Worm (Caenorhabditis elegans) whole organism, L1 larva: ENCODE results near the gene pfd-2.

Source experiments
- C04F5.9 ChIP-seq: sonication (generic microtip); optimal IDR thresholded peaks from 2 replicates; lab custom pipeline; 2016; ENCODE audit warnings: missing genetic modification characterization, missing compliant biosample characterization
- C34B4.2 ChIP-seq: sonication (generic microtip); optimal IDR thresholded peaks from 2 replicates; lab custom pipeline; 2017; ENCODE audit warnings: mild to moderate bottlenecking, missing genetic modification characterization, missing compliant biosample characterization
- Y116A8C.19 ChIP-seq: sonication (generic microtip); optimal IDR thresholded peaks from 2 replicates; lab custom pipeline; 2016; ENCODE audit warnings: missing compliant biosample characterization, missing genetic modification characterization, borderline replicate concordance
- aha-1 ChIP-seq: fragments of 150-350 bp; optimal IDR thresholded peaks from 2 replicates; lab custom pipeline; 2014; ENCODE audit warnings: missing biosample characterization, missing genetic modification characterization
- aly-2 ChIP-seq: fragments of 150-350 bp; optimal IDR thresholded peaks from 2 replicates; lab custom pipeline; 2014; ENCODE audit warnings: missing biosample characterization, missing genetic modification characterization
- blmp-1 ChIP-seq: fragments of 150-350 bp; optimal IDR thresholded peaks from 2 replicates; lab custom pipeline; 2014; ENCODE audit warnings: missing biosample characterization, missing genetic modification characterization
- ceh-63 ChIP-seq: fragments of 200-800 bp; sonication (Bioruptor generic); optimal IDR thresholded peaks from 2 replicates; lab custom pipeline; 2018; ENCODE audit warnings: mild to moderate bottlenecking, missing genetic modification characterization, missing compliant biosample characterization
- ceh-82 ChIP-seq, 3 experiments: fragments of 150-350 bp in 1 of 3; sonication (generic microtip) in 2 of 3; optimal IDR thresholded peaks; 2 replicates each; lab custom pipeline; 2014 to 2017; ENCODE audit warnings: missing biosample characterization in 3 of 3, missing genetic modification characterization in 3 of 3
- ceh-88 ChIP-seq: fragments of 200-800 bp; sonication (Bioruptor generic); IDR thresholded peaks from 2 replicates; pipeline ENCODE4 v1.3.6; 2022; ENCODE audit warnings: missing genetic modification characterization, missing compliant biosample characterization
- ceh-90 ChIP-seq: sonication (generic microtip); optimal IDR thresholded peaks from 2 replicates; lab custom pipeline; 2016; ENCODE audit warnings: missing genetic modification characterization, missing compliant biosample characterization
- ces-1 ChIP-seq: fragments of 150-350 bp; optimal IDR thresholded peaks from 2 replicates; lab custom pipeline; 2014; ENCODE audit warnings: missing biosample characterization, missing genetic modification reagents, missing genetic modification characterization
- efl-1 ChIP-seq, 4 experiments: fragments of 150-350 bp; optimal IDR thresholded peaks in 3 of 4; peaks in 1 of 4; 1 replicate in 1 of 4; 2 replicates in 3 of 4; lab custom pipeline; 2014; ENCODE audit warnings: missing biosample characterization in 2 of 4, missing genetic modification characterization in 2 of 4, missing genetic modification reagents in 2 of 4
- efl-3 ChIP-seq: fragments of 200-800 bp; sonication (Bioruptor generic); optimal IDR thresholded peaks from 2 replicates; lab custom pipeline; 2018; ENCODE audit warnings: mild to moderate bottlenecking, missing genetic modification characterization, missing compliant biosample characterization
- elt-2 ChIP-seq: sonication (generic microtip); optimal IDR thresholded peaks from 2 replicates; lab custom pipeline; 2016; ENCODE audit warnings: missing genetic modification characterization, mild to moderate bottlenecking, inconsistent platforms, missing compliant biosample characterization, missing genetic modification reagents
- elt-3 ChIP-seq, 6 experiments: fragments of 150-350 bp in 1 of 6; sonication (generic microtip); optimal IDR thresholded peaks; 2 replicates each; lab custom pipeline; 2017 to 2018; ENCODE audit warnings: missing biosample characterization in 6 of 6, missing genetic modification characterization in 6 of 6, inconsistent platforms in 1 of 6
- ets-5 ChIP-seq: fragments of 200-800 bp; sonication (Bioruptor generic); IDR thresholded peaks from 2 replicates; pipeline ENCODE4 v1.3.6; 2022; ENCODE audit warnings: missing genetic modification characterization, missing compliant biosample characterization
- fkh-10 ChIP-seq: sonication (generic microtip); optimal IDR thresholded peaks from 2 replicates; lab custom pipeline; 2017; ENCODE audit warnings: missing biosample characterization, missing genetic modification reagents, missing genetic modification characterization
- fos-1 ChIP-seq: fragments of 150-350 bp; optimal IDR thresholded peaks from 2 replicates; lab custom pipeline; 2014; ENCODE audit warnings: missing biosample characterization, missing genetic modification characterization
- hpl-2 ChIP-seq: fragments of 150-350 bp; optimal IDR thresholded peaks from 2 replicates; lab custom pipeline; 2014; ENCODE audit warnings: missing biosample characterization, missing genetic modification reagents, missing genetic modification characterization
- lin-13 ChIP-seq: fragments of 150-350 bp; optimal IDR thresholded peaks from 2 replicates; lab custom pipeline; 2014; ENCODE audit warnings: missing biosample characterization, missing genetic modification reagents, missing genetic modification characterization
- lin-14 ChIP-seq: fragments of 200-800 bp; sonication (Bioruptor generic); optimal IDR thresholded peaks from 2 replicates; lab custom pipeline; 2018; ENCODE audit warnings: mild to moderate bottlenecking, missing genetic modification characterization, moderate library complexity, missing compliant biosample characterization
- lin-39 ChIP-seq: fragments of 150-350 bp; optimal IDR thresholded peaks from 2 replicates; lab custom pipeline; 2014; ENCODE audit warnings: missing biosample characterization, missing genetic modification reagents, missing genetic modification characterization
- lsy-2 ChIP-seq, 2 experiments: fragments of 150-350 bp; optimal IDR thresholded peaks; 2 replicates each; lab custom pipeline; 2014; ENCODE audit warnings: missing biosample characterization in 2 of 2, missing genetic modification characterization in 2 of 2
- mab-9 ChIP-seq: fragments of 200-800 bp; sonication (Bioruptor generic); IDR thresholded peaks from 2 replicates; pipeline ENCODE4 v1.3.6; 2022; ENCODE audit warnings: missing genetic modification reagents, missing genetic modification characterization, missing compliant biosample characterization
- mep-1 ChIP-seq: fragments of 150-350 bp; optimal IDR thresholded peaks from 2 replicates; lab custom pipeline; 2014; ENCODE audit warnings: missing biosample characterization, missing genetic modification characterization
- nhr-11 ChIP-seq: fragments of 150-350 bp; optimal IDR thresholded peaks from 2 replicates; lab custom pipeline; 2014; ENCODE audit warnings: missing biosample characterization, missing genetic modification characterization
- nhr-71 ChIP-seq: sonication (generic microtip); optimal IDR thresholded peaks from 2 replicates; lab custom pipeline; 2016; ENCODE audit warnings: mild to moderate bottlenecking, missing genetic modification characterization, moderate library complexity, missing compliant biosample characterization
- nhr-84 ChIP-seq: sonication (generic microtip); optimal IDR thresholded peaks from 2 replicates; lab custom pipeline; 2017; ENCODE audit warnings: missing biosample characterization, missing genetic modification characterization
- nhr-85 ChIP-seq: sonication (generic microtip); peaks from one replicate; lab custom pipeline; 2016; ENCODE audit warnings: missing genetic modification characterization, inconsistent platforms, missing compliant biosample characterization
- pax-3 ChIP-seq: fragments of 200-800 bp; sonication (Bioruptor generic); optimal IDR thresholded peaks from 2 replicates; lab custom pipeline; 2018; ENCODE audit warnings: mild to moderate bottlenecking, missing genetic modification characterization, moderate library complexity, missing compliant biosample characterization
- skn-1 ChIP-seq: fragments of 150-350 bp; optimal IDR thresholded peaks from 2 replicates; lab custom pipeline; 2014; ENCODE audit warnings: missing biosample characterization, missing genetic modification characterization
- sptf-1 ChIP-seq: fragments of 150-350 bp; optimal IDR thresholded peaks from 2 replicates; lab custom pipeline; 2014; ENCODE audit warnings: missing biosample characterization, missing genetic modification characterization
- sup-37 ChIP-seq: fragments of 200-800 bp; sonication (Bioruptor generic); optimal IDR thresholded peaks from 2 replicates; lab custom pipeline; 2018; ENCODE audit warnings: mild to moderate bottlenecking, missing genetic modification characterization, missing compliant biosample characterization
- tlp-1 ChIP-seq: fragments of 150-350 bp; optimal IDR thresholded peaks from 2 replicates; lab custom pipeline; 2014; ENCODE audit warnings: missing biosample characterization, missing genetic modification characterization
- unc-130 ChIP-seq: fragments of 150-350 bp; optimal IDR thresholded peaks from 2 replicates; lab custom pipeline; 2017; ENCODE audit warnings: missing biosample characterization, missing genetic modification characterization, inconsistent platforms
- unc-62 ChIP-seq: fragments of 150-350 bp; optimal IDR thresholded peaks from 2 replicates; lab custom pipeline; 2014; ENCODE audit warnings: missing biosample characterization, missing genetic modification reagents, missing genetic modification characterization
- unc-86 ChIP-seq: sonication (generic microtip); optimal IDR thresholded peaks from 2 replicates; lab custom pipeline; 2016; ENCODE audit warnings: missing genetic modification characterization, missing compliant biosample characterization
- unc-98 ChIP-seq: fragments of 200-800 bp; sonication (Bioruptor generic); IDR thresholded peaks from 2 replicates; pipeline ENCODE4 v1.3.6; 2022; ENCODE audit warnings: missing genetic modification characterization, missing compliant biosample characterization
- vab-15 ChIP-seq: sonication (generic microtip); optimal IDR thresholded peaks from 2 replicates; lab custom pipeline; 2017; ENCODE audit warnings: missing genotype, mild to moderate bottlenecking, missing genetic modification characterization, missing compliant biosample characterization
- zip-4 ChIP-seq: fragments of 200-800 bp; sonication (Bioruptor generic); optimal IDR thresholded peaks from 2 replicates; lab custom pipeline; 2018; ENCODE audit warnings: mild to moderate bottlenecking, missing genetic modification characterization, moderate library complexity, missing compliant biosample characterization

Gene pfd-2

DNA sequence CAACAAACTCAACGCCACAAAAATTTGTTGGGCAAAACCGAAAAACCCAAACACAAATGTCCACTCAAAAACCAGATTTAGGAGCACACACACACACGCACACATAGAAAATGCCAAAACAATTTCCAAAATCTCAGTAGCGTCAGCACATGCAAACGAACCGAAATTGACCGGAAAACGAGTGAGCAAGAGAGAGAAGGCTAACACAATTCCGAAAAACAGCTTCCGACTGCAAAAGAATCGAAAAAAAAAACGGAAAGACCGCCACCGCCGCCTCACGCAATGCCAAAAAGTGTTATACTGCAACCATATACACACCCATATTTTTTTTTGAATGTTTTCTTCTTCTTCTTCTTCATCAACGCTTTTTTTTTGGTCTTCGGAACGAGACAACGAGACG is 34.7 kb upstream of the pfd-2 start:
- TF ChIP-seq vab-15 = no peak
- no peak for TF ChIP-seq ceh-88 (GFP tag; lab: Robert Waterston, UW)
- no peak for TF ChIP-seq aha-1 (tag; lab: Kevin White, UChicago)
- TF ChIP-seq Y116A8C.19 (tag; lab: Kevin White, UChicago) = no peak
- peak; percentile 65 for TF ChIP-seq fkh-10 (GFP tag; lab: Kevin White, UChicago)
- no peak for TF ChIP-seq unc-86 (tag; lab: Kevin White, UChicago)
- no peak for TF ChIP-seq ceh-63 (GFP tag; lab: Kevin White, UChicago)
- TF ChIP-seq efl-1 (optimal IDR thresholded peaks at IDR 0.05; lab: Kevin White, UChicago) = no peak
- no peak for TF ChIP-seq efl-1 (GFP tag; optimal IDR thresholded peaks at IDR 0.05 in 1 of 2; lab: Kevin White, UChicago)
- no peak for TF ChIP-seq hpl-2 (GFP tag; lab: Kevin White, UChicago)
- TF ChIP-seq unc-130 (tag; lab: Kevin White, UChicago) = no peak
- TF ChIP-seq mep-1 (tag; lab: Kevin White, UChicago) = no peak
- TF ChIP-seq ces-1 (GFP tag; lab: Kevin White, UChicago) = peak; percentile 16
- TF ChIP-seq lin-14 (GFP tag; lab: Kevin White, UChicago) = peak; percentile 68
- no peak for TF ChIP-seq pax-3
- TF ChIP-seq sup-37 (GFP tag; lab: Kevin White, UChicago) = no peak
- no peak for TF ChIP-seq elt-2
- TF ChIP-seq nhr-85 = no peak
- no peak for TF ChIP-seq tlp-1
- TF ChIP-seq nhr-11 = no peak
- TF ChIP-seq, all 84 proteins: peak for 3

DNA sequence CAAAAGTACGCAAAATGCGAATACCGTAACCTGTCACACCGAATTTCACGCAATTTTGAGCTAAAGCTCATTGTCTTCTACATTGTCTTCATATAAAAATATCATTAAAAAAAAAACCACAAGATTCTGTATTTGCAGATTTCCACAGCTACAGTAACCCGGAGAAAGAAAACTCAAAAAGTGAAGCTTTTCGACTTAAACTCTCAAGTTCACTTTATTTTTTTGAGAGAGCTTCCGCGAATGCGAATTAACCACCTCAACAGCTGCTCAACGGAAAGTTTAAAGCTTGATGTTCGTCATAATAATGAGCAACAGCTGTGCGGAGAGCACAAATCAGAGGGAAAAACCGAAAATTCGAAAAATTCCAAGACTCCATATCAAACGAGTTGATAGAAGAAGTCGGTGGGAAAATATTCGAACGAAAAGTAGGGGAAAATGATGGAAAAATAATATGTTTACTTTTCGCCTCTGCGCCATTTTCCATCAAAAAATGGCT is 33.4 kb upstream of the pfd-2 start:
- no peak for TF ChIP-seq mab-9 (GFP tag; lab: Robert Waterston, UW)
- no peak for TF ChIP-seq efl-1 (optimal IDR thresholded peaks at IDR 0.05; lab: Kevin White, UChicago)
- TF ChIP-seq efl-1 (GFP tag; optimal IDR thresholded peaks at IDR 0.05 in 1 of 2; lab: Kevin White, UChicago) = peak in 1 of 2 experiments; percentile 77
- peak in 1 of 2 experiments; percentile 0 for TF ChIP-seq lsy-2 (tag; optimal IDR thresholded peaks at IDR 0.05; lab: Kevin White, UChicago)
- TF ChIP-seq lin-14 (GFP tag; lab: Kevin White, UChicago) = peak; percentile 18
- no peak for TF ChIP-seq elt-2
- TF ChIP-seq ceh-82 (tag; optimal IDR thresholded peaks at IDR 0.05; lab: Kevin White, UChicago) = no peak
- TF ChIP-seq ceh-90 = no peak

ce11 chrII:4294189-4294588 is 32.3 kb upstream of the pfd-2 start:
- TF ChIP-seq lin-39 (no peak), efl-1 (optimal IDR thresholded peaks at IDR 0.05; lab: Kevin White, UChicago) (no peak), efl-1 (GFP tag; optimal IDR thresholded peaks at IDR 0.05 in 1 of 2; lab: Kevin White, UChicago) (peak in 1 of 2 experiments; percentile 80), sptf-1 (tag; lab: Kevin White, UChicago) (no peak), blmp-1 (peak; percentile 24), lin-14 (GFP tag; lab: Kevin White, UChicago) (peak; percentile 20), ceh-90 (no peak)

ce11 chrII:4294801-4295200 is 31.7 kb upstream of the pfd-2 start, which contains the start of gene rml-4:
rml-4 (plus strand) TSS chrII:4295101.
- no peak for TF ChIP-seq fos-1 (tag; lab: Kevin White, UChicago)
- no peak for TF ChIP-seq efl-1 (optimal IDR thresholded peaks at IDR 0.05; lab: Kevin White, UChicago)
- peak in 1 of 2 experiments; percentile 71 for TF ChIP-seq efl-1 (GFP tag; optimal IDR thresholded peaks at IDR 0.05 in 1 of 2; lab: Kevin White, UChicago)
- no peak for TF ChIP-seq nhr-84
- TF ChIP-seq skn-1 (tag; lab: Kevin White, UChicago) = no peak

DNA sequence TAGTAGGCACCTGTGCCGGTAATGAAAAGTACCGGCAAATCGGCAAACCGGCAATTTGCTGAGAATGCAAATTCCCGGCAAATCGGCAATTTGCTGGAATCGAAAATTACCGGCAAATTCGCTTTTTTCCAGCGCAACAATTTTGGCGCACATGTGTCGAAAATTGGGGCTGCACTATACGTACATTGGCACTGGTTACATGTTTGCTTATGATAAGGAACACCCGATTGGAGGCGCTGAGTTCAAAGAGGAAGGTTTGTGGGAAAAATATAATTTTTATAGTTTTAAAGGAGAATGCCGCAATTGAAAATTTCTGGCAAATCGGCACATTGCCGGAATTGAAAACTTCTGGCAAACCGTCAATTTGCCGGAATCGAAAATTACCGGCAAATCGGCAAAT is 29.3 kb upstream of the pfd-2 start:
- TF ChIP-seq elt-2 (peak; percentile 63), sup-37 (GFP tag; lab: Kevin White, UChicago) (no peak), C04F5.9 (tag; lab: Kevin White, UChicago) (no peak), zip-4 (GFP tag; lab: Kevin White, UChicago) (no peak)
- TF ChIP-seq, all 84 proteins: peak for 1

DNA sequence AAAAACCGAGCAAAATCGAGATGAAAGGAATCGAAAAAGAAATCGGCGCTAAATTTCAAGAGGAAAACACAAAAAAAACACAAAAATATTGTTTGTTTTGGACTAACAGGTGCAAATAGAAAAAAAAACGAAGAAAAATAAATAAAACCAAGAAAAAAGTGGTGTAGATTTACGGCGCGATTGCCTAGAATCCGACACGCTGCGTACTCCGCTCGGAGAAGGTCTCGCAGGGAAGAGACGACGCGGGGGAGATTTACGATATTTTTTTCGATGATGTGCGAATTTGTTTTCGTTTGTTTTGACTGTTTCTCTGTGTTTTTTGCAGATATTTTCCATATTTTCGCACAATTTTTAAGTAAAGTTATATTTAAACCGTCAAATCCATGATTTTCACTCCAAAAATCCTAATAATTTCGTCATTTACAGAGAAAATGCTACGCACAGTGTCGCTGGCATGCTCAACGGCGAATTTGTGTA is 27.3 kb upstream of the pfd-2 start, which contains the start of gene sco-1:
Gene sco-1 (plus strand): TSS at position 427 of the 477 bp plus-strand sequence.
- peak; percentile 68 for TF ChIP-seq aly-2 (tag; lab: Kevin White, UChicago)
- TF ChIP-seq efl-3 (GFP tag; lab: Kevin White, UChicago) = peak; percentile 90
- TF ChIP-seq fos-1 (tag; lab: Kevin White, UChicago) = peak; percentile 93
- TF ChIP-seq vab-15 = peak; percentile 91
- TF ChIP-seq elt-3 (tag; optimal IDR thresholded peaks at IDR 0.05; lab: Kevin White, UChicago) = peak in 3 of 6 experiments; percentile 82 to 97 (median 94)
- peak; percentile 97 for TF ChIP-seq lin-13 (GFP tag; lab: Kevin White, UChicago)
- TF ChIP-seq nhr-71 = peak; percentile 98
- TF ChIP-seq unc-62 = peak; percentile 68
- peak; percentile 94 for TF ChIP-seq unc-98
- peak; percentile 99 for TF ChIP-seq nhr-85
- peak; percentile 85 for TF ChIP-seq Y116A8C.19 (tag; lab: Kevin White, UChicago)
- TF ChIP-seq nhr-84 = no peak
- TF ChIP-seq C34B4.2 = peak; percentile 79
- TF ChIP-seq zip-4 (GFP tag; lab: Kevin White, UChicago) = peak; percentile 93
- peak; percentile 97 to 98 (median 98) for TF ChIP-seq ceh-82 (tag; optimal IDR thresholded peaks at IDR 0.05; lab: Kevin White, UChicago)
- no peak for TF ChIP-seq ets-5 (GFP tag; lab: Robert Waterston, UW)
- TF ChIP-seq sptf-1 (tag; lab: Kevin White, UChicago) = no peak
